Worm (Caenorhabditis elegans) whole organism, L4/young adult: ENCODE measurements around the gene dnpp-1.

Source experiments
- W03F9.2 ChIP-seq: fragments of 150-350 bp; optimal IDR thresholded peaks from 2 replicates; lab custom pipeline; 2014; ENCODE audit warnings: missing biosample characterization, missing genetic modification characterization
- dao-5 ChIP-seq: sonication (generic microtip); optimal IDR thresholded peaks from 2 replicates; lab custom pipeline; 2016; ENCODE audit warnings: missing genotype, missing genetic modification characterization, moderate library complexity, missing compliant biosample characterization
- him-1 ChIP-seq: sonication (generic microtip); optimal IDR thresholded peaks from 2 replicates; lab custom pipeline; 2016; ENCODE audit warnings: missing genotype, missing genetic modification reagents, missing genetic modification characterization, missing compliant biosample characterization

DNA sequence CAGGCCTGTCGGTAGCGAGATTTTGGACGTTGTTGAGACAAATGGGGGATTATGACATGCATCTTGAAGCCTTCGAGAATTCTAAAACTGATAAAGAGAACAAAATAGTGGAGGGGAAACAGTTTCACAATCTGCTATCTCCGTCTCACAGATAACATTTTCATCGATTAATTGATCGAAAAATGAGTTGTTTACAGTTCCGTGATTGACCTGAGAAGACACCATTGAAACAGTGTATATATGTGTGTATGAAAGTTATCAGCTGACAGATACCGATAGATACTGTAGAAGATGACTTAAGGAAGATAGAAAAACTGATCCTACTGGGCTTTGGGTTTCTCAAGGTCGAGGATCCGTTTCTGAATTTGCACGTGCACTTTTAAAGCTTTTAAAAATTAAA lies 24.5 kb downstream of the dnpp-1 start:
- TF ChIP-seq him-1 (tag; lab: Kevin White, UChicago) (no peak), W03F9.2 (no peak), dao-5 (no peak)
